Worm (Caenorhabditis elegans) whole organism, L4 larva: Measurements from ENCODE around the gene Y48A6B.7.

Experiments
- F10B5.3 ChIP-seq: sonication (generic microtip); optimal IDR thresholded peaks from 2 replicates; lab custom pipeline; 2016; ENCODE audit warnings: mild to moderate bottlenecking, missing genetic modification characterization, missing compliant biosample characterization
- F37D6.2 ChIP-seq: sonication (generic microtip); optimal IDR thresholded peaks from 2 replicates; lab custom pipeline; 2016; ENCODE audit warnings: mild to moderate bottlenecking, missing genetic modification characterization, missing compliant biosample characterization
- Y48G9A.11 ChIP-seq: fragments of 200-800 bp; sonication (Bioruptor generic); IDR thresholded peaks from 2 replicates; pipeline ENCODE4 v1.3.6; 2022; ENCODE audit warnings: missing genetic modification reagents, missing genetic modification characterization, missing compliant biosample characterization
- Y5F2A.4 ChIP-seq: fragments of 200-800 bp; sonication (Bioruptor generic); optimal IDR thresholded peaks from 2 replicates; lab custom pipeline; 2018; ENCODE audit warnings: mild to moderate bottlenecking, missing genetic modification characterization, missing compliant biosample characterization
- ZK337.2 ChIP-seq: fragments of 200-800 bp; sonication (Bioruptor generic); IDR thresholded peaks from 2 replicates; pipeline ENCODE4 v1.3.6; 2022; ENCODE audit warnings: missing genetic modification reagents, missing genetic modification characterization, missing compliant biosample characterization
- aly-2 ChIP-seq: sonication (generic microtip); optimal IDR thresholded peaks from 2 replicates; lab custom pipeline; 2018; ENCODE audit warnings: missing biosample characterization, missing genetic modification characterization
- attf-4 ChIP-seq: sonication (generic microtip); optimal IDR thresholded peaks from 3 replicates; lab custom pipeline; 2017; ENCODE audit warnings: missing biosample characterization, missing genetic modification characterization
- ceh-20 ChIP-seq: fragments of 200-800 bp; sonication (Bioruptor generic); IDR thresholded peaks from 2 replicates; pipeline ENCODE4 v1.3.6; 2022; ENCODE audit warnings: missing genetic modification reagents, missing genetic modification characterization, missing compliant biosample characterization
- ceh-32 ChIP-seq: sonication (generic microtip); optimal IDR thresholded peaks from 2 replicates; lab custom pipeline; 2016; ENCODE audit warnings: mild to moderate bottlenecking, missing genetic modification characterization, missing compliant biosample characterization; ENCODE audit not compliant: poor library complexity
- ces-1 ChIP-seq: fragments of 150-350 bp; sonication (generic microtip); optimal IDR thresholded peaks from 4 replicates; lab custom pipeline; 2014; ENCODE audit warnings: missing biosample characterization, missing genetic modification reagents, missing genetic modification characterization
- ctbp-1 ChIP-seq: fragments of 200-800 bp; sonication (Bioruptor generic); IDR thresholded peaks from 2 replicates; pipeline ENCODE4 v1.3.6; 2022; ENCODE audit warnings: missing genetic modification reagents, missing genetic modification characterization, missing compliant biosample characterization
- daf-12 ChIP-seq: fragments of 150-350 bp; optimal IDR thresholded peaks from 2 replicates; lab custom pipeline; 2014; ENCODE audit warnings: missing biosample characterization, missing genetic modification reagents, missing genetic modification characterization
- daf-16 ChIP-seq, 3 experiments: sonication (generic microtip); optimal IDR thresholded peaks; 2 replicates each; lab custom pipeline; 2016 to 2017; ENCODE audit warnings: missing genetic modification characterization in 3 of 3, missing genetic modification reagents in 3 of 3, mild to moderate bottlenecking in 2 of 3, missing compliant biosample characterization in 2 of 3, missing biosample characterization in 1 of 3, moderate library complexity in 1 of 3
- dmd-8 ChIP-seq: fragments of 200-800 bp; sonication (Bioruptor generic); IDR thresholded peaks from 2 replicates; pipeline ENCODE4 v1.3.6; 2022; ENCODE audit warnings: missing genetic modification characterization, missing compliant biosample characterization
- dmd-9 ChIP-seq: fragments of 200-800 bp; sonication (Bioruptor generic); IDR thresholded peaks from 2 replicates; pipeline ENCODE4 v1.3.6; 2022; ENCODE audit warnings: missing genetic modification reagents, missing genetic modification characterization, missing compliant biosample characterization
- dpl-1 ChIP-seq: fragments of 150-350 bp; optimal IDR thresholded peaks from 2 replicates; lab custom pipeline; 2014; ENCODE audit warnings: missing biosample characterization, missing genetic modification reagents, missing genetic modification characterization
- egl-43 ChIP-seq: fragments of 200-800 bp; sonication (Bioruptor generic); IDR thresholded peaks from 2 replicates; pipeline ENCODE4 v1.3.6; 2022; ENCODE audit warnings: missing genetic modification reagents, missing genetic modification characterization, missing compliant biosample characterization
- fos-1 ChIP-seq: fragments of 150-350 bp; optimal IDR thresholded peaks from 2 replicates; lab custom pipeline; 2014; ENCODE audit warnings: missing biosample characterization, missing genetic modification characterization
- gei-8 ChIP-seq: fragments of 200-800 bp; sonication (Bioruptor generic); optimal IDR thresholded peaks from 2 replicates; lab custom pipeline; 2018; ENCODE audit warnings: mild to moderate bottlenecking, missing genetic modification characterization, missing compliant biosample characterization
- hif-1 ChIP-seq, 2 experiments: sonication (generic microtip); optimal IDR thresholded peaks; 2 replicates each; lab custom pipeline; 2016 to 2017; ENCODE audit warnings: missing compliant biosample characterization in 2 of 2, missing genetic modification characterization in 2 of 2, missing genetic modification reagents in 2 of 2, missing genotype in 2 of 2, mild to moderate bottlenecking in 1 of 2
- hmg-1.1 ChIP-seq: fragments of 200-800 bp; sonication (Bioruptor generic); IDR thresholded peaks from 2 replicates; pipeline ENCODE4 v1.3.6; 2022; ENCODE audit warnings: missing genetic modification reagents, missing genetic modification characterization, missing compliant biosample characterization
- jun-1 ChIP-seq: fragments of 150-350 bp; optimal IDR thresholded peaks from 2 replicates; lab custom pipeline; 2014; ENCODE audit warnings: missing biosample characterization, missing genetic modification reagents, missing genetic modification characterization
- lin-1 ChIP-seq: fragments of 200-800 bp; sonication (Bioruptor generic); IDR thresholded peaks from 2 replicates; pipeline ENCODE4 v1.3.6; 2022; ENCODE audit warnings: missing genetic modification reagents, missing genetic modification characterization, missing compliant biosample characterization
- lin-13 ChIP-seq: fragments of 150-350 bp; optimal IDR thresholded peaks from 2 replicates; lab custom pipeline; 2014; ENCODE audit warnings: missing biosample characterization, missing genetic modification reagents, missing genetic modification characterization
- lin-15B ChIP-seq: fragments of 150-350 bp; sonication (generic microtip); optimal IDR thresholded peaks from 3 replicates; lab custom pipeline; 2014; ENCODE audit warnings: missing biosample characterization, missing genetic modification characterization
- lin-29 ChIP-seq: fragments of 200-800 bp; sonication (Bioruptor generic); IDR thresholded peaks from 2 replicates; pipeline ENCODE4 v1.3.6; 2022; ENCODE audit warnings: missing genetic modification reagents, missing genetic modification characterization, missing compliant biosample characterization
- madf-9 ChIP-seq: fragments of 200-800 bp; sonication (Bioruptor generic); conservative IDR thresholded peaks from 2 replicates; pipeline ENCODE4 v1.3.6; 2022; ENCODE audit warnings: missing genetic modification reagents, missing genetic modification characterization, missing compliant biosample characterization
- mdl-1 ChIP-seq, 2 experiments: fragments of 150-350 bp in 1 of 2; sonication (generic microtip) in 1 of 2; optimal IDR thresholded peaks; 2 replicates each; lab custom pipeline; 2014 to 2017; ENCODE audit warnings: missing biosample characterization in 2 of 2, missing genetic modification characterization in 2 of 2
- mdt-29 ChIP-seq: fragments of 200-800 bp; sonication (Bioruptor generic); IDR thresholded peaks from 2 replicates; pipeline ENCODE4 v1.3.6; 2022; ENCODE audit warnings: missing genetic modification reagents, missing genetic modification characterization, missing compliant biosample characterization
- mes-2 ChIP-seq: sonication (generic microtip); optimal IDR thresholded peaks from 2 replicates; lab custom pipeline; 2016; ENCODE audit warnings: missing genotype, mild to moderate bottlenecking, missing genetic modification characterization, missing compliant biosample characterization; ENCODE audit not compliant: poor library complexity, severe bottlenecking
- mxl-2 ChIP-seq: fragments of 200-800 bp; sonication (Bioruptor generic); conservative IDR thresholded peaks from 2 replicates; pipeline ENCODE4 v1.3.6; 2022; ENCODE audit warnings: missing genetic modification reagents, missing genetic modification characterization, missing compliant biosample characterization
- nhr-102 ChIP-seq: sonication (generic microtip); optimal IDR thresholded peaks from 2 replicates; lab custom pipeline; 2016; ENCODE audit warnings: mild to moderate bottlenecking, missing genetic modification characterization, moderate library complexity, missing compliant biosample characterization
- nhr-237 ChIP-seq: sonication (generic microtip); optimal IDR thresholded peaks from 2 replicates; lab custom pipeline; 2017; ENCODE audit warnings: missing biosample characterization, missing genetic modification characterization
- nhr-25 ChIP-seq: sonication (generic microtip); optimal IDR thresholded peaks from 2 replicates; lab custom pipeline; 2017; ENCODE audit warnings: missing genetic modification characterization, mild to moderate bottlenecking, missing compliant biosample characterization, antibody characterized with exemption, moderate library complexity, borderline replicate concordance; ENCODE audit not compliant: insufficient read depth
- nhr-28 ChIP-seq: fragments of 150-350 bp; optimal IDR thresholded peaks from 2 replicates; lab custom pipeline; 2014; ENCODE audit warnings: missing biosample characterization, missing genetic modification characterization
- nhr-41 ChIP-seq: fragments of 200-800 bp; sonication (Bioruptor generic); IDR thresholded peaks from 2 replicates; pipeline ENCODE4 v1.3.6; 2022; ENCODE audit warnings: missing genetic modification reagents, missing genetic modification characterization, missing compliant biosample characterization
- nhr-42 ChIP-seq: fragments of 200-800 bp; sonication (Bioruptor generic); IDR thresholded peaks from 2 replicates; pipeline ENCODE4 v1.3.6; 2022; ENCODE audit warnings: missing genetic modification characterization, missing compliant biosample characterization
- nhr-77 ChIP-seq: fragments of 150-350 bp; optimal IDR thresholded peaks from 2 replicates; lab custom pipeline; 2014; ENCODE audit warnings: missing biosample characterization, missing genetic modification characterization
- pha-4 ChIP-seq, 2 experiments: fragments of 150-350 bp in 1 of 2; fragments of 200-800 bp in 1 of 2; sonication (Bioruptor generic) in 1 of 2; IDR thresholded peaks in 1 of 2; optimal IDR thresholded peaks in 1 of 2; 2 replicates each; pipeline versions ENCODE4 v1.3.6 to Lab custom; 2014 to 2022; ENCODE audit warnings: missing genetic modification characterization in 2 of 2, missing genetic modification reagents in 2 of 2, missing biosample characterization in 1 of 2, missing compliant biosample characterization in 1 of 2
- php-3 ChIP-seq: fragments of 200-800 bp; sonication (Bioruptor generic); IDR thresholded peaks from 2 replicates; pipeline ENCODE4 v1.3.6; 2022; ENCODE audit warnings: missing genetic modification reagents, missing genetic modification characterization, missing compliant biosample characterization
- sdz-12 ChIP-seq: fragments of 200-800 bp; sonication (Bioruptor generic); optimal IDR thresholded peaks from 2 replicates; lab custom pipeline; 2018; ENCODE audit warnings: mild to moderate bottlenecking, missing genetic modification characterization, missing compliant biosample characterization
- skn-1 ChIP-seq: fragments of 150-350 bp; optimal IDR thresholded peaks from 2 replicates; lab custom pipeline; 2014; ENCODE audit warnings: missing biosample characterization, missing genetic modification characterization
- snpc-4 ChIP-seq: fragments of 150-350 bp; optimal IDR thresholded peaks from 2 replicates; lab custom pipeline; 2014; ENCODE audit warnings: missing biosample characterization, missing genetic modification characterization
- tag-97 ChIP-seq: fragments of 200-800 bp; sonication (Bioruptor generic); IDR thresholded peaks from 2 replicates; pipeline ENCODE4 v1.3.6; 2022; ENCODE audit warnings: missing genetic modification characterization, missing compliant biosample characterization
- tra-1 ChIP-seq: fragments of 200-800 bp; sonication (Bioruptor generic); IDR thresholded peaks from 2 replicates; pipeline ENCODE4 v1.3.6; 2022; ENCODE audit warnings: missing genetic modification reagents, missing genetic modification characterization, missing compliant biosample characterization
- unc-39 ChIP-seq: sonication (generic microtip); optimal IDR thresholded peaks from 2 replicates; lab custom pipeline; 2017; ENCODE audit warnings: missing biosample characterization, missing genetic modification characterization
- zfp-2 ChIP-seq: sonication (generic microtip); optimal IDR thresholded peaks from 2 replicates; lab custom pipeline; 2016; ENCODE audit warnings: mild to moderate bottlenecking, missing genetic modification characterization, missing compliant biosample characterization
- zip-2 ChIP-seq: fragments of 150-350 bp; optimal IDR thresholded peaks from 2 replicates; lab custom pipeline; 2014; ENCODE audit warnings: missing biosample characterization, missing genetic modification characterization
- ztf-7 ChIP-seq: fragments of 150-350 bp; optimal IDR thresholded peaks from 2 replicates; lab custom pipeline; 2014; ENCODE audit warnings: missing biosample characterization, missing genetic modification characterization

The Y48A6B.7 gene

DNA sequence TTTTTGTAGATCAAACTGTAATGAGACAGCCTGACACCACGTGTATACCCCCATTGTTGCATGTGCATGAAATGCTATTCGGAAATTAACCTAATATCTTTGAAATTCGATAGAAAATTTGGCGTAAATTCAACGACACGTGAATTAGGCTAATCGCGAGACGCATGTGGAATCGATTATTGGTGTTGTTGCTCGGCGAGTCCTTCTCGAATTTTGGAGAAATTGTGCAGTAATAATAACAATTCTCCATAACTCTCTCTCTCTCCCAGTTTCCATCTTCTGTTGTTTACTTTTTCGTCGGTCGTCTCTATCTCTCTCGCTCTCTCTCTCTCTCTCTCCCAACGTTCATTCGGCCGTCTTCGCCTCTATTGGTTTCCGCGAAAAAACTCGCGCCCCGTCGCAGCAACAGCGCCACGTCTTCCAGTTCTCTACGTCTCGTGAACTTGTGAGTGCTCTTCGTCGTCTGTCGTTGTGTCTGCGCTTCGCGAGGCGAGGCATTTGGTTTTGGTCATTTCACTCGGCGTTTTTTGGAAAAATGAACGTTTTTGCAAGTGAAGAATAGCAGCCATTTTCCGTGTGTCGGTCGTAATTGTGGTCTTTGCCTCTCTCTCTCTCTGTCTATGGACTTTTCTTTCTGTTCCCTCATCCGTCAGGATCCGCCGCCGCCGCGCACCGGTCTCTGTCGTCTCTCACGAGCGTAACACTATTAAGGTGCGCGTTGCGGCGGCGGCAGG lies 28.3 kb upstream of the Y48A6B.7 start (continued):
- TF ChIP-seq zip-2 (tag; lab: Kevin White, UChicago): peak; percentile 21
- TF ChIP-seq egl-43 (GFP tag; lab: Robert Waterston, UW): peak; percentile 69; the same call in 1 of the 2 replicates
- TF ChIP-seq nhr-237: no peak
- no peak for TF ChIP-seq ztf-7
- TF ChIP-seq ces-1: no peak
- peak; percentile 82 for TF ChIP-seq nhr-25 (tag; lab: Kevin White, UChicago)
- peak; percentile 23; the same call in 1 of the 2 replicates for TF ChIP-seq pha-4 (GFP tag; IDR thresholded peaks at IDR 0.05; lab: Robert Waterston, UW)
- peak; percentile 9 for TF ChIP-seq pha-4 (tag; optimal IDR thresholded peaks at IDR 0.05; lab: Kevin White, UChicago)
- TF ChIP-seq mdl-1 (tag; optimal IDR thresholded peaks at IDR 0.05; lab: Kevin White, UChicago): peak; percentile 31 to 81
- no peak for TF ChIP-seq nhr-42 (GFP tag; lab: Robert Waterston, UW)
- TF ChIP-seq zfp-2 (tag; lab: Kevin White, UChicago): no peak
- no peak for TF ChIP-seq lin-15B (tag; lab: Kevin White, UChicago)
- no peak for TF ChIP-seq aly-2 (tag; lab: Kevin White, UChicago)
- TF ChIP-seq F37D6.2: peak; percentile 50
- TF ChIP-seq ctbp-1 (GFP tag; lab: Robert Waterston, UW): peak; percentile 70
- TF ChIP-seq attf-4 (tag; lab: Kevin White, UChicago): no peak
- no peak for TF ChIP-seq snpc-4 (tag; lab: Kevin White, UChicago)
- no peak for TF ChIP-seq Y5F2A.4 (GFP tag; lab: Kevin White, UChicago)
- TF ChIP-seq unc-39 (tag; lab: Kevin White, UChicago): no peak
- TF ChIP-seq nhr-102 (tag; lab: Kevin White, UChicago): peak; percentile 18
- no peak for TF ChIP-seq Y48G9A.11 (GFP tag; lab: Robert Waterston, UW)
- TF ChIP-seq madf-9: no peak
- TF ChIP-seq nhr-77: peak; percentile 7
- no peak for TF ChIP-seq dmd-9 (GFP tag; lab: Robert Waterston, UW)
- no peak for TF ChIP-seq daf-16 (GFP tag; optimal IDR thresholded peaks at IDR 0.05; lab: Kevin White, UChicago)
- peak; percentile 52 for TF ChIP-seq daf-16 (tag; optimal IDR thresholded peaks at IDR 0.05; lab: Kevin White, UChicago)
- TF ChIP-seq dmd-8 (GFP tag; lab: Robert Waterston, UW): no peak
- peak; percentile 63 for TF ChIP-seq lin-13 (GFP tag; lab: Kevin White, UChicago)
- no peak for TF ChIP-seq php-3 (GFP tag; lab: Robert Waterston, UW)
- TF ChIP-seq fos-1: no peak
- no peak for TF ChIP-seq lin-29
- TF ChIP-seq dpl-1: peak; percentile 51
- peak; percentile 64 for TF ChIP-seq nhr-28
- no peak for TF ChIP-seq daf-12
- peak; percentile 24 for TF ChIP-seq mes-2 (tag; lab: Kevin White, UChicago)
- TF ChIP-seq ceh-20 (GFP tag; lab: Robert Waterston, UW): no peak
- no peak for TF ChIP-seq tag-97 (GFP tag; lab: Robert Waterston, UW)
- no peak for TF ChIP-seq ZK337.2 (GFP tag; lab: Robert Waterston, UW)
- TF ChIP-seq lin-1 (GFP tag; lab: Robert Waterston, UW): no peak

DNA sequence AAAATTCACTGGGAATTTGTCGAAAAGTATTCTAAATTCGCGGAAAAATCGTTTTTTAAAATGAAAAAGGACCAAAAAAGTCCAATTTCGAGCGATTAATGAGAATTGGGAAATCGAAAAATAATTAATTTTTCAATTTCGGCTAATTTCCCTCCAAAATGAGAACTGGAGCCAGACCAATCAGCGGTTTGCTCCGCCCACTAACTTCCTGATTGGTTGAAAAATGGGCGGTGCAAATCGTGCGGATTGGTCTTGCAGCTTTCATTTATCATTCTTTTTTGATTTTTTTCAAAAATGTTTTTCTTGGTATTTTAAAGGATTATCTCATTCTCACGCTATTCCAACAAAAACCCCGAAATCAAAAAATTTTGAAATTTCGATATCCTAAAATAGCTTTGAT lies 27.7 kb upstream of the Y48A6B.7 start:
- TF ChIP-seq nhr-28: no peak
- TF ChIP-seq nhr-41 (GFP tag; lab: Robert Waterston, UW): no peak
- no peak for TF ChIP-seq skn-1
- no peak for TF ChIP-seq mdt-29 (GFP tag; lab: Robert Waterston, UW)
- TF ChIP-seq hmg-1.1: no peak
- no peak for TF ChIP-seq mxl-2 (GFP tag; lab: Robert Waterston, UW)
- TF ChIP-seq daf-12: no peak
- TF ChIP-seq hif-1 (tag; optimal IDR thresholded peaks at IDR 0.05; lab: Kevin White, UChicago): no peak
- no peak for TF ChIP-seq lin-1 (GFP tag; lab: Robert Waterston, UW)
- no peak for TF ChIP-seq gei-8
- no peak for TF ChIP-seq tra-1 (GFP tag; lab: Robert Waterston, UW)
- TF ChIP-seq F10B5.3 (tag; lab: Kevin White, UChicago): no peak
- TF ChIP-seq sdz-12 (GFP tag; lab: Kevin White, UChicago): no peak
- no peak for TF ChIP-seq ceh-32
- TF ChIP-seq lin-13 (GFP tag; lab: Kevin White, UChicago): no peak
- TF ChIP-seq zip-2 (tag; lab: Kevin White, UChicago): no peak
- TF ChIP-seq fos-1: no peak
- TF ChIP-seq jun-1 (tag; lab: Kevin White, UChicago): no peak
